Fruit fly (Drosophila melanogaster): Measurements from ENCODE around the gene CG43389.

DNA sequence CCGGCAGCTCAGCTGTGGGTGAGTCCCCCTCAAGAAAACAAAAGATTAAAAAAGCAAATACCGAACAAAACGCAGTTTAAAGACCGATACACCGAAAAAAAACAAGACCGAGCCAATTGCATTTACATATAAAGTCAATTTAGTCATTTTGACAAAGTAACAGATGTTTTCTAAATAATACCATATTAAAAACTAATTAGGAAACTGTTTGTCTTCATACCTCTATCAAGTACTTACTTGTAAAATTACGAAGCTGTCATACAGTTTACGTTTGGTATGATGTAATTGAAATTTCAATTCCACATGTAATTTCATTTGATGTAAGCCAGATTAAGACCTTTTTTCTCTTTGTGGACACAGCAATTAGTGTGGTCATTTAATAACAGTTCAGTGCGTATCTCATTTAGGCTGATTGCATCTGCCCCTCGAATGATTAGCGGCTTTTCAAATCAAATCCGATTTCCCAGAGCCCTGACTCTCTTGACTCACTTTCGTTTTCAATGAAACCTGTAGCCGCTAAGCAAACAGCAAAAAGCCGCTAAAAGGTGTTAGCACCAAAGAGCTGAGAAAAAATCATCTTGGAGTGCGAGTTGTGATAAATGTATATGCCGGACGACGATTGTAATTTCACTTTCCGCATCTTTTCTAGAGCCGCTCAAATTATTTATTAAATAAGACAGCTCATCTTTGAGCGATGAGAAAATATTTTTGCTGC, 26.8 kb downstream of the CG43389 start:
- TF ChIP-seq Mio (GFP tag; optimal IDR thresholded peaks at IDR 0.05) (no peak), CrebA (GFP tag; optimal IDR thresholded peaks at IDR 0.05; ENCODE audit: borderline replicate concordance) (no peak), brk (GFP tag; optimal IDR thresholded peaks at IDR 0.05) (no peak), sv (GFP tag; optimal IDR thresholded peaks at IDR 0.05) (no peak), Dif (GFP tag; optimal IDR thresholded peaks at IDR 0.05; ENCODE audit: partially characterized antibody) (no peak), psq (GFP tag; optimal IDR thresholded peaks at IDR 0.05) (no peak)
